Worm (Caenorhabditis elegans): ENCODE results near the gene noah-2.

DNA sequence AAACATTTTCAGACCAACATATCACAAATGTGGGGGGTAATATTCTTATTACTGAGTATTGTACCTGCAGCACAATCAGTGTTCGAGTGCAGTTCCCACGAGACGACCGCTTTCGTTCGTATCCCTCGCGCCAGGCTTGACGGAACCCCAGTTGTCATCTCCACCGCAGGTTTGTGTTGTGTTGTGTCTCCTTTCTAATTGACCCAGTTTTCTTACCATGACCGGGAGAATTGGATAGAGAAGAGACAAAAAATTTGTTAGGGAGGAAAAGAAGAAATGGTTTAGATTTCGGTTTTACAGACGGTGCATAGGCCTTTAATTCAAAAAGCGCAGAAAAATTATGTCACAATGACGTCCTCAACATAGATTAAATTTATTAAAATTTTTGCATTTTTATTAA is at the start of gene noah-2:
- TF ChIP-seq aha-1 (tag) (no peak), ceh-44 (GFP tag; IDR thresholded peaks at IDR 0.05) (no peak), attf-4 (tag; optimal IDR thresholded peaks at IDR 0.05) (no peak), unc-62 (GFP tag; optimal IDR thresholded peaks at IDR 0.05 in 1 of 2) (no peak), unc-62 (tag; optimal IDR thresholded peaks at IDR 0.05) (no peak)
